Fruit fly (Drosophila melanogaster) whole organism, wandering third instar larva: Measurements from ENCODE around the gene CG4629.

ENCODE experiments used
- Abd-B ChIP-seq: fragments of >200 bp; optimal IDR thresholded peaks from 2 replicates; lab custom pipeline; 2017; ENCODE audit warnings: missing biosample characterization, missing genetic modification characterization
- CG32264 ChIP-seq: fragments of 200-800 bp; sonication (Bioruptor generic); optimal IDR thresholded peaks from 2 replicates; lab custom pipeline; 2016; ENCODE audit warnings: missing biosample characterization, missing genetic modification characterization
- CG9705 ChIP-seq: fragments of 200-800 bp; sonication (Bioruptor generic); optimal IDR thresholded peaks from 2 replicates; lab custom pipeline; 2018; ENCODE audit warnings: missing biosample characterization, mild to moderate bottlenecking, missing genetic modification characterization
- CrebA ChIP-seq: fragments of 200-800 bp; sonication (Bioruptor generic); optimal IDR thresholded peaks from 2 replicates; lab custom pipeline; 2016; ENCODE audit warnings: missing biosample characterization, mild to moderate bottlenecking, missing genetic modification characterization, borderline replicate concordance
- Dfd ChIP-seq: fragments of >200 bp; optimal IDR thresholded peaks from 2 replicates; lab custom pipeline; 2017; ENCODE audit warnings: missing biosample characterization, missing genetic modification characterization
- Dif ChIP-seq: fragments of 200-275, 200-300 bp; sonication (Bioruptor generic); optimal IDR thresholded peaks from 2 replicates; lab custom pipeline; 2018; ENCODE audit warnings: missing biosample characterization, missing genetic modification characterization; ENCODE audit not compliant: partially characterized antibody
- GATAd ChIP-seq: sonication (Bioruptor generic); optimal IDR thresholded peaks from 2 replicates; lab custom pipeline; 2016; ENCODE audit warnings: missing biosample characterization, missing genetic modification characterization
- HLH106 ChIP-seq: fragments of 200-800 bp; optimal IDR thresholded peaks from 3 replicates; lab custom pipeline; 2019; ENCODE audit warnings: missing biosample characterization, mild to moderate bottlenecking, missing genetic modification characterization, moderate library complexity
- Hnf4 ChIP-seq: fragments of 200-800 bp; sonication (Bioruptor generic); optimal IDR thresholded peaks from 2 replicates; lab custom pipeline; 2016; ENCODE audit warnings: missing biosample characterization, mild to moderate bottlenecking, missing genetic modification characterization
- Hr78 ChIP-seq: fragments of >200 bp; optimal IDR thresholded peaks from 2 replicates; lab custom pipeline; 2017; ENCODE audit warnings: missing biosample characterization, missing genetic modification characterization
- Hr83 ChIP-seq: fragments of 200-300 bp; sonication (Bioruptor generic); optimal IDR thresholded peaks from 2 replicates; lab custom pipeline; 2016; ENCODE audit warnings: missing biosample characterization, mild to moderate bottlenecking, missing genetic modification characterization, moderate library complexity; ENCODE audit not compliant: poor library complexity, severe bottlenecking
- Jra ChIP-seq: sonication (Bioruptor generic); optimal IDR thresholded peaks from 2 replicates; lab custom pipeline; 2016; ENCODE audit warnings: missing biosample characterization, missing genetic modification characterization
- Mio ChIP-seq: sonication (Bioruptor generic); optimal IDR thresholded peaks from 2 replicates; lab custom pipeline; 2016; ENCODE audit warnings: missing biosample characterization, missing genetic modification characterization
- Myc ChIP-seq: fragments of >200 bp; optimal IDR thresholded peaks from 2 replicates; lab custom pipeline; 2017
- N ChIP-seq: fragments of >200 bp; optimal IDR thresholded peaks from 2 replicates; lab custom pipeline; 2018; ENCODE audit warnings: missing biosample characterization, missing external identifiers, missing genetic modification characterization
- OdsH ChIP-seq: fragments of 200-800 bp; sonication (Bioruptor generic); optimal IDR thresholded peaks from 2 replicates; lab custom pipeline; 2016; ENCODE audit warnings: missing biosample characterization, mild to moderate bottlenecking, missing genetic modification characterization
- Rel ChIP-seq, 2 experiments: fragments of 200-800 bp; sonication (Bioruptor generic) in 1 of 2; optimal IDR thresholded peaks; 2 replicates in 1 of 2; 3 replicates in 1 of 2; lab custom pipeline; 2016 to 2019; ENCODE audit warnings: mild to moderate bottlenecking in 2 of 2, missing biosample characterization in 2 of 2, missing genetic modification characterization in 2 of 2, moderate library complexity in 1 of 2
- Sp1 ChIP-seq: fragments of 200-800 bp; sonication (Bioruptor generic); optimal IDR thresholded peaks from 3 replicates; lab custom pipeline; 2019; ENCODE audit warnings: missing biosample characterization, mild to moderate bottlenecking, missing genetic modification characterization, moderate library complexity
- Vsx2 ChIP-seq: fragments of 200-300, 225-300 bp; sonication (Bioruptor generic); optimal IDR thresholded peaks from 2 replicates; lab custom pipeline; 2018; ENCODE audit warnings: missing biosample characterization, missing genetic modification characterization; ENCODE audit not compliant: partially characterized antibody
- br ChIP-seq: fragments of 200-800 bp; sonication (Bioruptor generic); optimal IDR thresholded peaks from 2 replicates; lab custom pipeline; 2016; ENCODE audit warnings: missing biosample characterization, missing genetic modification characterization
- brk ChIP-seq: fragments of 200-800 bp; sonication (Bioruptor generic); optimal IDR thresholded peaks from 2 replicates; lab custom pipeline; 2016; ENCODE audit warnings: missing biosample characterization, mild to moderate bottlenecking, missing genetic modification characterization
- dl ChIP-seq, 2 experiments: fragments of 175-275, 200-275 bp in 1 of 2; fragments of 200-275 bp in 1 of 2; sonication (Bioruptor generic); optimal IDR thresholded peaks; lab custom pipeline; 2018; ENCODE audit warnings: mild to moderate bottlenecking in 2 of 2, missing biosample characterization in 2 of 2, missing genetic modification characterization in 2 of 2, moderate library complexity in 2 of 2; ENCODE audit not compliant: partially characterized antibody in 2 of 2, insufficient read depth in 1 of 2
- dmrt93B ChIP-seq: fragments of 200-800 bp; sonication (Bioruptor generic); optimal IDR thresholded peaks from 2 replicates; lab custom pipeline; 2018; ENCODE audit warnings: missing biosample characterization, mild to moderate bottlenecking, missing genetic modification characterization
- dsf ChIP-seq: sonication (Bioruptor generic); optimal IDR thresholded peaks from 2 replicates; lab custom pipeline; 2016; ENCODE audit warnings: missing biosample characterization, missing genetic modification characterization, borderline replicate concordance
- ey ChIP-seq: fragments of 200-800 bp; sonication (Bioruptor generic); optimal IDR thresholded peaks from 2 replicates; lab custom pipeline; 2016; ENCODE audit warnings: missing biosample characterization, missing genetic modification characterization
- foxo ChIP-seq, 2 experiments: fragments of 200-800 bp; sonication (Bioruptor generic); optimal IDR thresholded peaks; 2 replicates in 1 of 2; 3 replicates in 1 of 2; lab custom pipeline; 2016 to 2017; ENCODE audit warnings: missing biosample characterization in 2 of 2, missing genetic modification characterization in 2 of 2
- fru ChIP-seq: fragments of 200-800 bp; sonication (Bioruptor generic); optimal IDR thresholded peaks from 3 replicates; lab custom pipeline; 2016; ENCODE audit warnings: missing biosample characterization, mild to moderate bottlenecking, missing genetic modification characterization
- h ChIP-seq: fragments of 200-800 bp; sonication (Bioruptor generic); optimal IDR thresholded peaks from 3 replicates; lab custom pipeline; 2016; ENCODE audit warnings: missing biosample characterization, mild to moderate bottlenecking, missing genetic modification characterization
- jim ChIP-seq: fragments of 175-275, 200-325 bp; sonication (Bioruptor generic); optimal IDR thresholded peaks from 2 replicates; lab custom pipeline; 2016; ENCODE audit warnings: missing biosample characterization, mild to moderate bottlenecking, missing genetic modification characterization
- lola ChIP-seq: fragments of >200 bp; optimal IDR thresholded peaks from 2 replicates; lab custom pipeline; 2017; ENCODE audit warnings: missing biosample characterization, missing genetic modification characterization
- pan ChIP-seq: fragments of >200 bp; optimal IDR thresholded peaks from 2 replicates; lab custom pipeline; 2017
- psq ChIP-seq: fragments of 200-800 bp; sonication (Bioruptor generic); optimal IDR thresholded peaks from 3 replicates; lab custom pipeline; 2017; ENCODE audit warnings: missing biosample characterization, mild to moderate bottlenecking, missing genetic modification characterization, moderate library complexity
- rgr ChIP-seq: fragments of 200-800 bp; sonication (Bioruptor generic); optimal IDR thresholded peaks from 3 replicates; lab custom pipeline; 2016; ENCODE audit warnings: missing biosample characterization, mild to moderate bottlenecking, missing genetic modification characterization
- sage ChIP-seq: fragments of 200-800 bp; sonication (Bioruptor generic); optimal IDR thresholded peaks from 2 replicates; lab custom pipeline; 2016; ENCODE audit warnings: missing biosample characterization, mild to moderate bottlenecking, missing genetic modification characterization
- sv ChIP-seq: fragments of 200-800 bp; sonication (Bioruptor generic); optimal IDR thresholded peaks from 3 replicates; lab custom pipeline; 2016; ENCODE audit warnings: missing biosample characterization, missing genetic modification characterization
- tai ChIP-seq: sonication (Bioruptor generic); optimal IDR thresholded peaks from 2 replicates; lab custom pipeline; 2016; ENCODE audit warnings: missing biosample characterization, missing genetic modification characterization
- usp ChIP-seq: fragments of >200 bp; optimal IDR thresholded peaks from 2 replicates; lab custom pipeline; 2017; ENCODE audit warnings: missing biosample characterization, missing genetic modification characterization
- woc ChIP-seq: sonication (Bioruptor generic); optimal IDR thresholded peaks from 2 replicates; lab custom pipeline; 2016; ENCODE audit warnings: missing biosample characterization, mild to moderate bottlenecking, missing genetic modification characterization

Gene CG4629

DNA sequence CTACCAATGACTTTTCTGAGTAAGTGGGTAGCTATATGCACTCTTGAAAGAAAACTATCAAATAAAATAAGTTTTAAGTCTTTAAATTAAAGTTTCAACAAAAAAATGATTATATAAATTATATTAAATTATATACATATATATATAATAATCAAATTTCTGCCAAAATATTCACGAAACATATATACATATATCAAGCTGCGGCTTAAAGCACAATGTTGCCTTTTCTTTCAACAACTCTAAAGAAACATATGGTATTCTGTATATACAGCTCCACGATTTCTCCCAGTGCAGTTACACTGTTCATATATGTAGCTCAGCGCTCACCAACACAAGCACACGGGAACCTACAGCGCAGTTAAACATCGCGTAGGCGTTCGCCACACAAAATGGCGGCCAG is 33.2 kb upstream of the CG4629 start:
- no peak for TF ChIP-seq Vsx2 (GFP tag; lab: Kevin White, UChicago)
- TF ChIP-seq sv: no peak

DNA sequence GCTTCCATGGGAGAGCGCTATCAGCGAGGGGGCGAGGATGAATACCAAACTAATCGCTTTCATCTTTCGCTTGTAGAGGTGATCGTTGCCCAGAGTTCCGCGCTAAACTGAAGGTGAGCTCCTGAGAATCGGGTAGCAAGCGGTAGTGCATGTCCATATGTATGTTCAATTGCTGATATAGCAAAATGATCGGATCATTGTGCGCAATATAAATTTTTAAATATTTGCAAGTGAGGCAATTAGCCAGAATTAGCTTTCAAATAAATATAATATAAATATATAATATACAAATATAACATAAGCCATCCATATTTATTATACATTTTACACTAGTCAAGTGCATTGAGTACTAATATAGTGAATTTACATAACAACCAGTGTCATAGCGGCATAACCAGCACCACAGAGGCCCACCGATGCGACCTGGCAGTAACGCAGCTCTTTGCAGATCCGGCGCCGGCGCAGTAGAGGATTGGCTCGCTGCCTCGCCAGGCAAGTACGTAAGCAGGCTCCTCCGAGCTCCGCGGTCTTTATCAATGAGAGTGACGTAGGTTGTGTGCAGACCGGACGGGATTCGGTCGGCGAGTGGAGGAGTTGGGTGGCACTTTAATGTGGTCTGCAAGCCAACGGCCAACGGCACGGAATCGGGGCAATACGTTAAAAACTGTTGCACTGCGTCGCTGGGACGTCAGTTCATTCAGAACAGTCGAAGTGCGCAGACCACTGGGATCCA is 31.9 kb upstream of the CG4629 start, which contains the start of the genes Iris and CG4577:
Gene Iris (minus strand): TSS at position 88 of the 733 bp plus-strand sequence.
Gene CG4577 (plus strand): TSS at position 683 of the 733 bp plus-strand sequence.
- TF ChIP-seq jim (GFP tag; lab: Kevin White, UChicago): no peak
- TF ChIP-seq brk (GFP tag; lab: Kevin White, UChicago): no peak
- no peak for TF ChIP-seq Vsx2 (GFP tag; lab: Kevin White, UChicago)
- TF ChIP-seq ey (GFP tag; lab: Kevin White, UChicago): no peak
- TF ChIP-seq sv: no peak
- TF ChIP-seq Myc (lab: Kevin White, UChicago): no peak
- no peak for TF ChIP-seq Abd-B
- TF ChIP-seq woc: no peak
- TF ChIP-seq CrebA (GFP tag; lab: Kevin White, UChicago): no peak
- TF ChIP-seq Hr83 (GFP tag; lab: Kevin White, UChicago): no peak
- no peak for TF ChIP-seq pan
- no peak for TF ChIP-seq Dfd (GFP tag; lab: Kevin White, UChicago)
- TF ChIP-seq Mio: no peak
- no peak for TF ChIP-seq lola (GFP tag; lab: Kevin White, UChicago)
- no peak for TF ChIP-seq psq (GFP tag; lab: Kevin White, UChicago)
- TF ChIP-seq Rel (GFP tag; optimal IDR thresholded peaks at IDR 0.05; lab: Kevin White, UChicago): no peak
- TF ChIP-seq Rel (tag; optimal IDR thresholded peaks at IDR 0.05; lab: Kevin White, UChicago): no peak
- TF ChIP-seq dsf (GFP tag; lab: Kevin White, UChicago): no peak
- no peak for TF ChIP-seq Jra (GFP tag; lab: Kevin White, UChicago)
- TF ChIP-seq Hnf4 (GFP tag; lab: Kevin White, UChicago): no peak
- TF ChIP-seq Dif (GFP tag; lab: Kevin White, UChicago): no peak

DNA sequence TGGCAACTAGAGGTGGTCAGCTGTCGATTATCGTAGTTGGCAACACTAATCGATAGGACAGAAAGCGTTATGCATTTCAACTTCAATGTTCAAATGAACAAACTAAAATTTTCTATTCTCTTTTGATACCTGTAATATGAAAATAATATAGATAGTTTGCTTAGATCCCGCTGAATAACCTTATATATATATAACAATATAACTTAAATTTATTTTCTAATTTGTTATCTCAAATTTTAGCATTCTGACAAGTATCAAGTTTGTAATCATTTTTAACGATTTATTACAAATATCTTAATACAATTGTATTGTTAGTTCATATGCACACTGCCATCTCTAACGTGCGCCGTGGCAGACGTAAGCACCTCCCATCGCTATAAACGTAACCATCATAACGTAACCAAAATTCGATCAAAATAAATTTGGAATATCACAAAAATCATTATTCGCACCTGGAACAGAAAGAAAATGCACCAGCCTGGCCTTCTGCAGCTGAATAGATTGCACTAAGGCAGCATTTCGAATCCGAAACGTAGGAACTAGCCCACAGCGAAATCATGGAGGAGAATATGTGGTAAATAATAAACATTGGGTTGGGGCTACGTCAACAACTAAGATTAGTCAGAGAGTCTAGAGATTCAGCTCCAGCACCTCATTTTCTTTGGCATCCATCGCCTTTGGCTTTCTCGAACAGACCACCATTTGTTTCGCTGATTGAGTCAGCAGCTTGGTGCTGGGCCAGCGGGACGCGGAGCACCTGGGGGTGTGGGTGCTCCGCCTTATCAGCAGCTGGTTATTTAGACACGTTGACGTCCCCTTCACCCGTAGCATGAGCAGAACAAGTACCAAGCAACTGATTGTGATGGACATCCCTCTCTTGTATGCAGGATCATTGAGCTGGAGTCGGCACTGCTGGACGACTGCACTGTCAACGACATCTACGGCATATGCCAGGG is 26.9 kb upstream of the CG4629 start, which contains the start of the genes Pino and TBC1D23:
Gene Pino (minus strand): TSS at position 22 of the 956 bp plus-strand sequence.
Gene TBC1D23 (plus strand): TSS at position 385 of the 956 bp plus-strand sequence.
- peak; percentile 52 for TF ChIP-seq h (GFP tag; lab: Kevin White, UChicago)
- TF ChIP-seq CG32264 (GFP tag; lab: Kevin White, UChicago): no peak
- no peak for TF ChIP-seq dsf (GFP tag; lab: Kevin White, UChicago)
- peak; percentile 60 for TF ChIP-seq woc
- TF ChIP-seq Vsx2 (GFP tag; lab: Kevin White, UChicago): no peak
- TF ChIP-seq Rel (GFP tag; optimal IDR thresholded peaks at IDR 0.05; lab: Kevin White, UChicago): no peak
- TF ChIP-seq Rel (tag; optimal IDR thresholded peaks at IDR 0.05; lab: Kevin White, UChicago): no peak
- no peak for TF ChIP-seq GATAd
- no peak for TF ChIP-seq usp (GFP tag; lab: Kevin White, UChicago)
- TF ChIP-seq fru (GFP tag; lab: Kevin White, UChicago): peak; percentile 57
- peak; percentile 48 for TF ChIP-seq psq (GFP tag; lab: Kevin White, UChicago)
- TF ChIP-seq OdsH (GFP tag; lab: Kevin White, UChicago): peak; percentile 26
- TF ChIP-seq Sp1: peak; percentile 70
- peak; percentile 57 for TF ChIP-seq CG9705 (GFP tag; lab: Kevin White, UChicago)
- no peak for TF ChIP-seq jim (GFP tag; lab: Kevin White, UChicago)
- TF ChIP-seq sage (GFP tag; lab: Kevin White, UChicago): no peak
- TF ChIP-seq dl (GFP tag; optimal IDR thresholded peaks at IDR 0.05; lab: Kevin White, UChicago; ENCODE audit: insufficient read depth in 1 of 2, partially characterized antibody in 2 of 2): no peak
- TF ChIP-seq foxo (GFP tag; optimal IDR thresholded peaks at IDR 0.05; lab: Kevin White, UChicago): peak in 1 of 2 experiments; percentile 80
- TF ChIP-seq tai (GFP tag; lab: Kevin White, UChicago): no peak
- TF ChIP-seq sv: peak; percentile 58
- peak; percentile 76 for TF ChIP-seq rgr
- peak; percentile 50 for TF ChIP-seq br (GFP tag; lab: Kevin White, UChicago)
- TF ChIP-seq Dfd (GFP tag; lab: Kevin White, UChicago): no peak
- peak; percentile 56 for TF ChIP-seq dmrt93B
- TF ChIP-seq ey (GFP tag; lab: Kevin White, UChicago): peak; percentile 53
- no peak for TF ChIP-seq CrebA (GFP tag; lab: Kevin White, UChicago)
- TF ChIP-seq pan: no peak
- no peak for TF ChIP-seq Dif (GFP tag; lab: Kevin White, UChicago)
- peak; percentile 1 for TF ChIP-seq Jra (GFP tag; lab: Kevin White, UChicago)
- TF ChIP-seq N (GFP tag; lab: Kevin White, UChicago): no peak
- peak; percentile 38 for TF ChIP-seq Hr83 (GFP tag; lab: Kevin White, UChicago)
- peak; percentile 57 for TF ChIP-seq Myc (lab: Kevin White, UChicago)
- TF ChIP-seq Mio: no peak
- no peak for TF ChIP-seq Hnf4 (GFP tag; lab: Kevin White, UChicago)
- TF ChIP-seq Abd-B: no peak
- TF ChIP-seq brk (GFP tag; lab: Kevin White, UChicago): no peak
- peak; percentile 84 for TF ChIP-seq HLH106
- no peak for TF ChIP-seq Hr78 (GFP tag; lab: Kevin White, UChicago)
- TF ChIP-seq lola (GFP tag; lab: Kevin White, UChicago): no peak
